Fruit fly (Drosophila melanogaster): ENCODE data around the gene CAH3.
A peak's percentile ranks its signal among the peaks of the same experiment; 100 is the strongest.

- TF ChIP-seq pan (optimal IDR thresholded peaks at IDR 0.05) (peak; percentile 11), usp (GFP tag; optimal IDR thresholded peaks at IDR 0.05) (no peak), EcR (GFP tag; optimal IDR thresholded peaks at IDR 0.05) (no peak), CG8478 (optimal IDR thresholded peaks at IDR 0.05) (no peak)
Measured at dm6 chrX:8667709-8668108, 13.3 kb upstream of the CAH3 start.
